Fruit fly (Drosophila melanogaster): Measurements from ENCODE around the gene U2af38.

The U2af38 gene

dm6 chr2L:252174-252573 is 42.3 kb downstream of the U2af38 start, which contains the start of gene Rpp30 (continued):
- TF ChIP-seq Sin3A (optimal IDR thresholded peaks at IDR 0.05): peak; percentile 43
- no peak for TF ChIP-seq CG2120 (GFP tag; optimal IDR thresholded peaks at IDR 0.05)
- no peak for TF ChIP-seq sob (GFP tag; IDR thresholded peaks at IDR 0.05)
- TF ChIP-seq sqz (GFP tag; optimal IDR thresholded peaks at IDR 0.05): peak; percentile 97
- TF ChIP-seq CG30403 (GFP tag; optimal IDR thresholded peaks at IDR 0.05): no peak
- no peak for TF ChIP-seq vnd (GFP tag; IDR thresholded peaks at IDR 0.05; ENCODE audit: partially characterized antibody)
- TF ChIP-seq HmgD (GFP tag; optimal IDR thresholded peaks at IDR 0.05): peak; percentile 14
- TF ChIP-seq cas (GFP tag; IDR thresholded peaks at IDR 0.05): no peak
- TF ChIP-seq CG4617 (GFP tag; optimal IDR thresholded peaks at IDR 0.05; ENCODE audit: borderline replicate concordance): peak; percentile 40

dm6 chr2L:250507-251215 is 43.8 kb downstream of the U2af38 start, which contains the start of gene kis:
TSS of gene kis (minus strand) at chr2L:250823.
- TF ChIP-seq fd64A (GFP tag; optimal IDR thresholded peaks at IDR 0.05) (no peak), ap (GFP tag; IDR thresholded peaks at IDR 0.05) (no peak), cg (GFP tag; optimal IDR thresholded peaks at IDR 0.05) (peak; percentile 47), CG34376 (GFP tag; optimal IDR thresholded peaks at IDR 0.05) (peak; percentile 47), ems (GFP tag; optimal IDR thresholded peaks at IDR 0.05) (no peak), unpg (GFP tag; optimal IDR thresholded peaks at IDR 0.05) (peak; percentile 43), Rx (GFP tag; IDR thresholded peaks at IDR 0.05) (no peak), p53 (GFP tag; optimal IDR thresholded peaks at IDR 0.05) (no peak), nerfin-2 (GFP tag; IDR thresholded peaks at IDR 0.05; ENCODE audit: partially characterized antibody) (peak; percentile 80), usp (GFP tag; optimal IDR thresholded peaks at IDR 0.05) (no peak), CG9609 (GFP tag; optimal IDR thresholded peaks at IDR 0.05) (no peak), Vsx1 (GFP tag; optimal IDR thresholded peaks at IDR 0.05) (no peak), eyg (GFP tag; optimal IDR thresholded peaks at IDR 0.05) (peak; percentile 50), CG15073 (GFP tag; optimal IDR thresholded peaks at IDR 0.05) (no peak), Deaf1 (tag; optimal IDR thresholded peaks at IDR 0.05) (peak; percentile 35), en (GFP tag; optimal IDR thresholded peaks at IDR 0.05) (no peak), Oli (tag; optimal IDR thresholded peaks at IDR 0.05) (peak; percentile 8), CG9797 (GFP tag; optimal IDR thresholded peaks at IDR 0.05) (peak; percentile 69), Mrtf (GFP tag; IDR thresholded peaks at IDR 0.05) (no peak), CG4854 (GFP tag; optimal IDR thresholded peaks at IDR 0.05) (peak; percentile 30), mld (GFP tag; IDR thresholded peaks at IDR 0.05; ENCODE audit: partially characterized antibody) (peak; percentile 89), otp (GFP tag; IDR thresholded peaks at IDR 0.05) (no peak), pita (GFP tag; optimal IDR thresholded peaks at IDR 0.05) (peak; percentile 67), CG10654 (GFP tag; optimal IDR thresholded peaks at IDR 0.05) (peak; percentile 14), zen (tag; optimal IDR thresholded peaks at IDR 0.05) (peak; percentile 39), CG10979 (tag; optimal IDR thresholded peaks at IDR 0.05) (peak; percentile 1), Max (GFP tag; optimal IDR thresholded peaks at IDR 0.05) (peak; percentile 65), CG11723 (GFP tag; optimal IDR thresholded peaks at IDR 0.05) (no peak), CG18599 (GFP tag; optimal IDR thresholded peaks at IDR 0.05) (peak; percentile 42), Rfx (GFP tag; IDR thresholded peaks at IDR 0.05) (peak; percentile 66), amos (GFP tag; IDR thresholded peaks at IDR 0.05; ENCODE audit: partially characterized antibody) (peak; percentile 98), Hr3 (GFP tag; optimal IDR thresholded peaks at IDR 0.05) (peak; percentile 15), al (GFP tag; IDR thresholded peaks at IDR 0.05) (0 out of 2 replicates have a peak, but pooled peaks have one; percentile 35), CG4282 (GFP tag; optimal IDR thresholded peaks at IDR 0.05) (peak; percentile 4), CG13123 (GFP tag; optimal IDR thresholded peaks at IDR 0.05) (no peak), abd-A (tag; optimal IDR thresholded peaks at IDR 0.05) (peak; percentile 68), Dp (GFP tag; optimal IDR thresholded peaks at IDR 0.05) (peak; percentile 56), Asciz (GFP tag; optimal IDR thresholded peaks at IDR 0.05) (peak; percentile 3), Mad (GFP tag; optimal IDR thresholded peaks at IDR 0.05) (peak; percentile 43), CG16815 (GFP tag; optimal IDR thresholded peaks at IDR 0.05) (no peak)
